Worm (Caenorhabditis elegans) whole organism, L3 larva: ENCODE results near the gene Y116A8C.38.

Experiments
- R02D3.7 ChIP-seq: fragments of 150-350 bp; optimal IDR thresholded peaks from 2 replicates; lab custom pipeline; 2014; ENCODE audit warnings: missing biosample characterization, missing genetic modification characterization
- ama-1 ChIP-seq: fragments of 150-350 bp; optimal IDR thresholded peaks from 2 replicates; lab custom pipeline; 2018
- elt-1 ChIP-seq: fragments of 150-350 bp; optimal IDR thresholded peaks from 2 replicates; lab custom pipeline; 2014; ENCODE audit warnings: missing biosample characterization, missing genetic modification characterization
- fkh-10 ChIP-seq: sonication (generic microtip); optimal IDR thresholded peaks from 2 replicates; lab custom pipeline; 2017; ENCODE audit warnings: missing biosample characterization, missing genetic modification reagents, missing genetic modification characterization
- lin-39 ChIP-seq: fragments of 150-350 bp; optimal IDR thresholded peaks from 2 replicates; lab custom pipeline; 2018; ENCODE audit warnings: missing biosample characterization, missing genetic modification reagents, missing genetic modification characterization
- nhr-12 ChIP-seq: fragments of 150-350 bp; optimal IDR thresholded peaks from 2 replicates; lab custom pipeline; 2014; ENCODE audit warnings: missing biosample characterization, missing genetic modification characterization
- nhr-43 ChIP-seq: sonication (generic microtip); optimal IDR thresholded peaks from 2 replicates; lab custom pipeline; 2016; ENCODE audit warnings: mild to moderate bottlenecking, missing genetic modification characterization, missing compliant biosample characterization; ENCODE audit not compliant: poor library complexity, severe bottlenecking
- nhr-77 ChIP-seq: fragments of 150-350 bp; optimal IDR thresholded peaks from 2 replicates; lab custom pipeline; 2014; ENCODE audit warnings: missing biosample characterization, missing genetic modification characterization
- snpc-4 ChIP-seq: fragments of 150-350 bp; optimal IDR thresholded peaks from 2 replicates; lab custom pipeline; 2014; ENCODE audit warnings: missing biosample characterization, missing genetic modification characterization
- zag-1 ChIP-seq: fragments of 150-350 bp; optimal IDR thresholded peaks from 2 replicates; lab custom pipeline; 2014; ENCODE audit warnings: missing biosample characterization, missing genetic modification characterization

DNA sequence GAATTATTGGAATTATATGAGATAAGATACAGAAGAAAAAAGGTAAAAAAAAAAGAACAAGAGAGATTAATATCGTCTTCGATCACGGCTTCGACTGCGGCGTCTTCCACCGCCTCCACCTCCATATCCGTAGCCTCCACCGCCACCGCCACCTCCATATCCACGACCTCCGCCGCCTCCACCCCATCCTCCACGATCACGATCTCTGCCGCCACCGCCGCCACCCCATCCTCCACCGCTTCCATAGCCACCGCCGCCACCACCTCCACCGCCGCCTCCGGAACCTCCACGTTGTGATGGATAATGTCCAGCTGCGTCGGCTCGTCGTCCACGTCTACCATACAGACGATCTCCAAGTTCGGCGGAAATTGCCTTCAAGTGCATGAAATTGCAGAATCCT is 14.5 kb upstream of the Y116A8C.38 start:
- TF ChIP-seq fkh-10 (GFP tag; lab: Kevin White, UChicago) (no peak), snpc-4 (no peak), nhr-77 (tag; lab: Kevin White, UChicago) (no peak), elt-1 (tag; lab: Kevin White, UChicago) (no peak), ama-1 (no peak), nhr-43 (tag; lab: Kevin White, UChicago) (no peak), R02D3.7 (tag; lab: Kevin White, UChicago) (no peak), nhr-12 (no peak), zag-1 (tag; lab: Kevin White, UChicago) (no peak), lin-39 (tag; lab: Kevin White, UChicago) (no peak)
